Worm (Caenorhabditis elegans) whole organism, young adult: ENCODE results near the gene F59A6.10.

ENCODE experiments used
- F10E7.11 ChIP-seq: sonication (generic microtip); optimal IDR thresholded peaks from 2 replicates; lab custom pipeline; 2017; ENCODE audit warnings: mild to moderate bottlenecking, missing genetic modification characterization, moderate library complexity, missing compliant biosample characterization
- F22D6.2 ChIP-seq: sonication (generic microtip); optimal IDR thresholded peaks from 2 replicates; lab custom pipeline; 2016; ENCODE audit warnings: mild to moderate bottlenecking, missing genetic modification characterization, missing compliant biosample characterization
- F33H1.4 ChIP-seq: fragments of 200-800 bp; sonication (Bioruptor generic); IDR thresholded peaks from 2 replicates; pipeline ENCODE4 v1.3.6; 2022; ENCODE audit warnings: missing genetic modification reagents, missing genetic modification characterization, missing compliant biosample characterization
- F37B4.10 ChIP-seq: fragments of 200-800 bp; sonication (Bioruptor generic); IDR thresholded peaks from 2 replicates; pipeline ENCODE4 v1.3.6; 2022; ENCODE audit warnings: missing genetic modification characterization, missing compliant biosample characterization
- F49E8.2 ChIP-seq: sonication (generic microtip); optimal IDR thresholded peaks from 3 replicates; lab custom pipeline; 2017; ENCODE audit warnings: missing genetic modification characterization, mild to moderate bottlenecking, missing compliant biosample characterization, antibody characterized with exemption, moderate library complexity; ENCODE audit not compliant: insufficient read depth
- F52B5.7 ChIP-seq: sonication (generic microtip); optimal IDR thresholded peaks from 2 replicates; lab custom pipeline; 2016; ENCODE audit warnings: mild to moderate bottlenecking, missing genetic modification characterization, missing compliant biosample characterization
- F55B11.4 ChIP-seq: sonication (generic microtip); optimal IDR thresholded peaks from 2 replicates; lab custom pipeline; 2016; ENCODE audit warnings: missing compliant biosample characterization, missing genetic modification characterization, borderline replicate concordance; ENCODE audit not compliant: insufficient read depth
- F57C9.4 ChIP-seq: sonication (generic microtip); optimal IDR thresholded peaks from 2 replicates; lab custom pipeline; 2017; ENCODE audit warnings: mild to moderate bottlenecking, missing genetic modification characterization, missing compliant biosample characterization
- ama-1 ChIP-seq, 3 experiments: fragments of 150-350 bp in 1 of 3; sonication (generic microtip) in 2 of 3; optimal IDR thresholded peaks; 2 replicates each; lab custom pipeline; 2014 to 2018; ENCODE audit warnings: missing biosample characterization in 2 of 3, missing genetic modification characterization in 2 of 3, missing genetic modification reagents in 2 of 3
- aptf-2 ChIP-seq: fragments of 200-800 bp; sonication (Bioruptor generic); conservative IDR thresholded peaks from 2 replicates; pipeline ENCODE4 v1.3.6; 2022; ENCODE audit warnings: missing genetic modification reagents, missing genetic modification characterization, missing compliant biosample characterization
- atf-7 ChIP-seq: sonication (generic microtip); optimal IDR thresholded peaks from 2 replicates; lab custom pipeline; 2017; ENCODE audit warnings: mild to moderate bottlenecking, missing genetic modification characterization, missing compliant biosample characterization
- athp-1 ChIP-seq: sonication (generic microtip); optimal IDR thresholded peaks from 2 replicates; lab custom pipeline; 2017; ENCODE audit warnings: mild to moderate bottlenecking, missing genetic modification characterization, missing compliant biosample characterization
- cebp-1 ChIP-seq, 2 experiments: fragments of 200-800 bp in 1 of 2; sonication (Bioruptor generic) in 1 of 2; sonication (generic microtip) in 1 of 2; IDR thresholded peaks in 1 of 2; optimal IDR thresholded peaks in 1 of 2; 2 replicates each; pipeline versions ENCODE4 v1.3.6 to Lab custom; 2017 to 2022; ENCODE audit warnings: missing compliant biosample characterization in 2 of 2, missing genetic modification characterization in 2 of 2, mild to moderate bottlenecking in 1 of 2, missing genetic modification reagents in 1 of 2, moderate library complexity in 1 of 2
- ceh-91 ChIP-seq: fragments of 200-800 bp; sonication (Bioruptor generic); IDR thresholded peaks from 2 replicates; pipeline ENCODE4 v1.3.6; 2022; ENCODE audit warnings: missing genetic modification reagents, missing genetic modification characterization, missing compliant biosample characterization
- dpl-1 ChIP-seq: fragments of 150-350 bp; optimal IDR thresholded peaks from 2 replicates; lab custom pipeline; 2014; ENCODE audit warnings: missing biosample characterization, missing genetic modification reagents, missing genetic modification characterization
- efl-1 ChIP-seq: fragments of 150-350 bp; optimal IDR thresholded peaks from 2 replicates; lab custom pipeline; 2014; ENCODE audit warnings: missing biosample characterization, missing genetic modification reagents, missing genetic modification characterization
- egl-18 ChIP-seq: fragments of 200-800 bp; sonication (Bioruptor generic); IDR thresholded peaks from 2 replicates; pipeline ENCODE4 v1.3.6; 2022; ENCODE audit warnings: missing genetic modification reagents, missing genetic modification characterization, missing compliant biosample characterization
- ekl-4 ChIP-seq: fragments of 200-800 bp; sonication (Bioruptor generic); IDR thresholded peaks from 2 replicates; pipeline ENCODE4 v1.3.6; 2022; ENCODE audit warnings: missing genetic modification reagents, missing genetic modification characterization, missing compliant biosample characterization
- him-1 ChIP-seq: sonication (generic microtip); optimal IDR thresholded peaks from 2 replicates; lab custom pipeline; 2016; ENCODE audit warnings: missing genotype, missing genetic modification reagents, missing genetic modification characterization, missing compliant biosample characterization
- hmg-1.2 ChIP-seq: fragments of 200-800 bp; sonication (Bioruptor generic); IDR thresholded peaks from 2 replicates; pipeline ENCODE4 v1.3.6; 2022; ENCODE audit warnings: missing genetic modification reagents, missing genetic modification characterization, missing compliant biosample characterization
- let-607 ChIP-seq, 2 experiments: fragments of 200-800 bp in 1 of 2; sonication (Bioruptor generic) in 1 of 2; sonication (generic microtip) in 1 of 2; optimal IDR thresholded peaks; 2 replicates each; lab custom pipeline; 2016 to 2018; ENCODE audit warnings: mild to moderate bottlenecking in 2 of 2, missing compliant biosample characterization in 2 of 2, missing genetic modification characterization in 2 of 2, moderate library complexity in 2 of 2, missing genotype in 1 of 2
- lin-26 ChIP-seq: fragments of 200-800 bp; sonication (Bioruptor generic); IDR thresholded peaks from 2 replicates; pipeline ENCODE4 v1.3.6; 2022; ENCODE audit warnings: missing genetic modification reagents, missing genetic modification characterization, missing compliant biosample characterization
- lin-40 ChIP-seq: sonication (generic microtip); optimal IDR thresholded peaks from 2 replicates; lab custom pipeline; 2016; ENCODE audit warnings: missing genetic modification characterization, mild to moderate bottlenecking, missing compliant biosample characterization, missing genotype, missing genetic modification reagents
- lir-1 ChIP-seq: fragments of 200-800 bp; sonication (Bioruptor generic); conservative IDR thresholded peaks from 2 replicates; pipeline ENCODE4 v1.3.6; 2022; ENCODE audit warnings: missing genetic modification reagents, missing genetic modification characterization, missing compliant biosample characterization
- madf-6 ChIP-seq: fragments of 200-800 bp; sonication (Bioruptor generic); IDR thresholded peaks from 2 replicates; pipeline ENCODE4 v1.3.6; 2022; ENCODE audit warnings: missing genetic modification reagents, missing genetic modification characterization, missing compliant biosample characterization
- mes-4 ChIP-seq: sonication (generic microtip); optimal IDR thresholded peaks from 2 replicates; lab custom pipeline; 2016; ENCODE audit warnings: missing genotype, missing genetic modification characterization, missing compliant biosample characterization
- nhr-179 ChIP-seq: sonication (generic microtip); optimal IDR thresholded peaks from 2 replicates; lab custom pipeline; 2016; ENCODE audit warnings: mild to moderate bottlenecking, missing genetic modification characterization, missing compliant biosample characterization
- nhr-90 ChIP-seq: sonication (generic microtip); optimal IDR thresholded peaks from 2 replicates; lab custom pipeline; 2016; ENCODE audit warnings: missing genotype, mild to moderate bottlenecking, missing genetic modification characterization, missing compliant biosample characterization
- repo-1 ChIP-seq: sonication (generic microtip); optimal IDR thresholded peaks from 2 replicates; lab custom pipeline; 2017; ENCODE audit warnings: mild to moderate bottlenecking, missing genetic modification characterization, missing compliant biosample characterization
- sdz-38 ChIP-seq: sonication (generic microtip); optimal IDR thresholded peaks from 2 replicates; lab custom pipeline; 2016; ENCODE audit warnings: missing genotype, missing genetic modification characterization, missing compliant biosample characterization
- sea-2 ChIP-seq: fragments of 200-800 bp; sonication (Bioruptor generic); IDR thresholded peaks from 2 replicates; pipeline ENCODE4 v1.3.6; 2022; ENCODE audit warnings: missing genetic modification characterization, missing compliant biosample characterization
- somi-1 ChIP-seq: fragments of 200-800 bp; sonication (Bioruptor generic); optimal IDR thresholded peaks from 2 replicates; lab custom pipeline; 2018; ENCODE audit warnings: mild to moderate bottlenecking, missing genetic modification characterization, missing compliant biosample characterization
- sptf-2 ChIP-seq: fragments of 200-800 bp; sonication (Bioruptor generic); optimal IDR thresholded peaks from 2 replicates; lab custom pipeline; 2018; ENCODE audit warnings: mild to moderate bottlenecking, missing genetic modification characterization, missing compliant biosample characterization
- tbx-9 ChIP-seq: sonication (generic microtip); optimal IDR thresholded peaks from 2 replicates; lab custom pipeline; 2016; ENCODE audit warnings: borderline replicate concordance, missing genetic modification characterization, inconsistent platforms, missing compliant biosample characterization
- ztf-6 ChIP-seq: fragments of 200-800 bp; sonication (Bioruptor generic); IDR thresholded peaks from 2 replicates; pipeline ENCODE4 v1.3.6; 2022; ENCODE audit warnings: missing genetic modification reagents, missing genetic modification characterization, missing compliant biosample characterization

Gene F59A6.10

DNA sequence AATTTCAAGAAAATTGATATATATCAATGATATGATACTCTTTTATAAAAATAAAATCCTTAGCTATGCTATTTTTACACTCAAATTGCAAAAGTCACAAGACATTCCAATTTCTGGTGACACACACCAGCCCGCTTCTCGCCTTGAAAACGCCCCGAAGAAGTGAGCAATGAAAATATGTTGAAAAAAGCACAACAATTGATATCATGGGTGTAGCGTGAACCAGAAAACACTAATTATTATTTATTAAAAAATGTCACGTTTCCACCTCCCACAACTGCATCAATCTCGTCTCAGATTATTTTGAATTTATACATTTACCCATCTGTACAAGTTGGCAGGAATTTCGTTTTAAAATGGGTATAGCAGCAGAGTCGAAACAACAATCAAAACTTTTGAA, 1.0 kb downstream of the F59A6.10 start, which contains the start of gene F59A6.4:
Gene F59A6.4 (plus strand): TSS at position 301 of the 400 bp plus-strand sequence.
- TF ChIP-seq tbx-9 (tag; lab: Kevin White, UChicago) (no peak), nhr-90 (no peak), sdz-38 (no peak), F52B5.7 (tag; lab: Kevin White, UChicago) (no peak), him-1 (no peak), sea-2 (GFP tag; lab: Robert Waterston, UW) (no peak), cebp-1 (GFP tag; IDR thresholded peaks at IDR 0.05; lab: Robert Waterston, UW) (no peak), cebp-1 (tag; optimal IDR thresholded peaks at IDR 0.05; lab: Kevin White, UChicago) (no peak), sptf-2 (GFP tag; lab: Kevin White, UChicago) (no peak), dpl-1 (no peak), aptf-2 (GFP tag; lab: Robert Waterston, UW) (no peak), ceh-91 (GFP tag; lab: Robert Waterston, UW) (no peak), lir-1 (no peak), F37B4.10 (GFP tag; lab: Robert Waterston, UW) (no peak), F10E7.11 (tag; lab: Kevin White, UChicago) (no peak)
- TF ChIP-seq, all 124 proteins: peak for 0

ce11 chrII:5008033-5008432, 4.3 kb downstream of the F59A6.10 start, which contains the start of gene F59A6.3:
Gene F59A6.3 (plus strand): TSS chrII:5008333.
- TF ChIP-seq repo-1 (tag; lab: Kevin White, UChicago) (no peak), lir-1 (no peak), ztf-6 (GFP tag; lab: Robert Waterston, UW) (no peak), ekl-4 (GFP tag; lab: Robert Waterston, UW) (no peak), F57C9.4 (no peak), him-1 (no peak), lin-26 (GFP tag; lab: Robert Waterston, UW) (no peak), tbx-9 (tag; lab: Kevin White, UChicago) (no peak), nhr-179 (tag; lab: Kevin White, UChicago) (no peak), F49E8.2 (tag; lab: Kevin White, UChicago) (no peak), F33H1.4 (GFP tag; lab: Robert Waterston, UW) (no peak), egl-18 (no peak)

DNA sequence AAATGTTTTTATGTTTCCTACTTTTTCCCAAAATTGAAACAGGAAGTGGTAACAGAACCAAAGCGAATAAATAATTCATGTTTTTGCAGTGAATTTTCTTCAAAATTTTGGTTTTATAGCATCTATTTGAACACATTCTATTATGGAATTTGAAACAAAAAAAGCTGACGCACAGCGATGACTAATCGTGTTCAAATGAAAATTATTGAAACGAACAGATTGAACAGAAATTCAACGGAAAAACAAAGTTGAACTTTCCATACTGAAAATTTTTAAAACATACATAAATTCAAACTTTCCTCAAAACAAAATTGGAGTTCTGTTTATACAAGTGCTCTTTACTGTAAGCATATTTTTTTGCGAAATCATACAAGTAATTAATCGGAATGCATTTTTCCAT, 8.2 kb downstream of the F59A6.10 start, which contains the start of gene F59A6.12:
Gene F59A6.12 (minus strand): TSS at position 101 of the 400 bp plus-strand sequence.
- TF ChIP-seq mes-4 (tag; lab: Kevin White, UChicago): no peak
- no peak for TF ChIP-seq ama-1 (optimal IDR thresholded peaks at IDR 0.05; lab: Kevin White, UChicago)
- no peak for TF ChIP-seq ama-1 (GFP tag; optimal IDR thresholded peaks at IDR 0.05; lab: Kevin White, UChicago)
- no peak for TF ChIP-seq hmg-1.2 (GFP tag; lab: Robert Waterston, UW)
- TF ChIP-seq madf-6 (GFP tag; lab: Robert Waterston, UW): no peak
- TF ChIP-seq somi-1 (GFP tag; lab: Kevin White, UChicago): no peak
- TF ChIP-seq athp-1 (tag; lab: Kevin White, UChicago): no peak
- no peak for TF ChIP-seq efl-1 (GFP tag; lab: Kevin White, UChicago)
- no peak for TF ChIP-seq atf-7 (tag; lab: Kevin White, UChicago)
- TF ChIP-seq lin-40 (tag; lab: Kevin White, UChicago): no peak
- no peak for TF ChIP-seq let-607 (tag; optimal IDR thresholded peaks at IDR 0.05; lab: Kevin White, UChicago)
- no peak for TF ChIP-seq F55B11.4
- TF ChIP-seq F22D6.2 (tag; lab: Kevin White, UChicago): no peak
